Fruit fly (Drosophila melanogaster): ENCODE data around the gene CG4928.

DNA sequence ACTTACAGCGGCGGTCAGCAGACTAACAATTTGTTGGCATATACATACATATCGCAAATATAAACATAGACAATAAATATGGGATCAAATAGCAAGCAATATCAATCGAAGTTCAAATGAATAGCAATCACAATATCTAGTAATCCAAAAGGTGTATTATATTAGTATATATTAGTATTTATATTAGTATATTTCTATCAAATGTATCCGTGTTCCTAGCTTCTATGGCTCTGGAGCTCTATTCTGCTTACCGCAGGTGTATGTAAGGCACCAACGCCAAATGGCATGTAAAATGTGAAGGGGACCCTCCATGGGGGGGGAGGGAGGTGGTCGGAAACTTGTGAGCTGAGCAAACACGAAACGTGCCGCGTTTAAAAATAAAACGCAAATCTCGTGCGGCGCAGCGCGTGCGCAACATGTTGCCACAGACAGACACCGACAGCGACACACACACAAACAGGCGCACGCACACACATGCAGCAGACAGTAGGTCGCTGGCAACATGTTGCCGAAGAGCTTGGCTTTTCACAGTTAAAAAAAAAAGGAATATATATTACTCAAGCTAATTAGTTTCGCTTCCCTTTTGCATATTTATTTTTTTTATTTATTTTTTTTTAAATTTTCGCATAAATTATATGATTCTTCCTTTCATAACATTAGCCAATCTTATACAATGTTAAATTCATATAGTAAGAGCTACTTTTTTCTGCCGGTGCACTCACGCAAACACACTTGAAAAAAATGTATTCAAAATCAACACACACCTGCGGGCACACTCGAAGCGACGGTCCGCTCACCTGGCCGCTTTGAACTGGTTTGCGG is 17.7 kb downstream of the CG4928 start:
- TF ChIP-seq CG17806 (tag; optimal IDR thresholded peaks at IDR 0.05) (peak; percentile 74), rn (GFP tag; IDR thresholded peaks at IDR 0.05) (peak; percentile 55), CG15710 (tag; optimal IDR thresholded peaks at IDR 0.05) (peak; percentile 80), CG9948 (tag; optimal IDR thresholded peaks at IDR 0.05) (peak; percentile 69), CG14655 (GFP tag; optimal IDR thresholded peaks at IDR 0.05) (peak; percentile 79), gl (tag; optimal IDR thresholded peaks at IDR 0.05) (peak; percentile 24), CG34367 (tag; optimal IDR thresholded peaks at IDR 0.05) (peak; percentile 70), Snoo (tag; optimal IDR thresholded peaks at IDR 0.05) (peak; percentile 63), D1 (tag; optimal IDR thresholded peaks at IDR 0.05) (peak; percentile 10), EcR (GFP tag; optimal IDR thresholded peaks at IDR 0.05) (no peak), CG32121 (GFP tag; IDR thresholded peaks at IDR 0.05) (peak; percentile 83)
